Fruit fly (Drosophila melanogaster) Kc167 (cell line): Measurements from ENCODE around the gene ND-B16.6.

Experiments
- Myc ChIP-seq: fragments of >200 bp; optimal IDR thresholded peaks from 2 replicates; lab custom pipeline; 2017; ENCODE audit warnings: missing external identifiers
- Sin3A ChIP-seq: fragments of >200 bp; optimal IDR thresholded peaks from 2 replicates; lab custom pipeline; 2018; ENCODE audit warnings: missing external identifiers
- h ChIP-seq: fragments of >200 bp; optimal IDR thresholded peaks from 3 replicates; lab custom pipeline; 2018; ENCODE audit warnings: missing external identifiers
- psq ChIP-seq: fragments of >200 bp; optimal IDR thresholded peaks from 2 replicates; lab custom pipeline; 2017; ENCODE audit warnings: missing external identifiers

DNA sequence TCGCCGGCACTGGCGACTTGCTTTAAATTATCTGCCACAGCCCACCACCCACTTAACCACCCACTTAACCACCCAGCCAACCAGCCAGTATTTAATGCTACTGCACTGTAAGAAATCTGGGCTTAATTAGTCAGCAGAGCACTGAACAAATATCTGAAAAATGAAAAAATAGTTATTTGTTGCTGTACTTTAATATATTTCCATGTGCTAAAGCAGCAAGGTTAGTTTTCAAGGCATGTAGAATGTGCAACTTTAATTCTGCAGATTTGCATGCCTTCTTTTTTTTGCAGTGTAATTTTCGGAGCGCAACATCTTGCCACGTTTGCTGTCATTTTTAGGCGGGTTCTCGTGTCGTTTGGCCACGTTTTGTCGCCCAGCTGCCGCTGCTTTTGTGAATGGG is 25.4 kb upstream of the ND-B16.6 start:
- TF ChIP-seq h = no peak
- no peak for TF ChIP-seq Sin3A (lab: Kevin White, UChicago)
- no peak for TF ChIP-seq psq
- no peak for TF ChIP-seq Myc
